Worm (Caenorhabditis elegans) whole organism, L3 larva: Measurements from ENCODE around the gene asp-16.

Experiments used
- ZK546.5 ChIP-seq: sonication (generic microtip); optimal IDR thresholded peaks from 2 replicates; lab custom pipeline; 2017; ENCODE audit warnings: missing biosample characterization, missing genetic modification characterization
- aly-2 ChIP-seq: fragments of 150-350 bp; optimal IDR thresholded peaks from 2 replicates; lab custom pipeline; 2014; ENCODE audit warnings: missing biosample characterization, missing genetic modification characterization
- ama-1 ChIP-seq: fragments of 150-350 bp; optimal IDR thresholded peaks from 2 replicates; lab custom pipeline; 2018
- ceh-28 ChIP-seq: fragments of 150-350 bp; optimal IDR thresholded peaks from 2 replicates; lab custom pipeline; 2014; ENCODE audit warnings: missing biosample characterization, missing genetic modification reagents, missing genetic modification characterization
- ceh-82 ChIP-seq: fragments of 150-350 bp; optimal IDR thresholded peaks from 2 replicates; lab custom pipeline; 2014; ENCODE audit warnings: missing biosample characterization, missing genetic modification characterization
- elt-1 ChIP-seq: fragments of 150-350 bp; optimal IDR thresholded peaks from 2 replicates; lab custom pipeline; 2014; ENCODE audit warnings: missing biosample characterization, missing genetic modification characterization
- elt-2 ChIP-seq: sonication (generic microtip); optimal IDR thresholded peaks from 2 replicates; lab custom pipeline; 2016; ENCODE audit warnings: missing genetic modification reagents, mild to moderate bottlenecking, missing genetic modification characterization, missing compliant biosample characterization
- fkh-2 ChIP-seq: fragments of 150-350 bp; optimal IDR thresholded peaks from 2 replicates; lab custom pipeline; 2014; ENCODE audit warnings: missing biosample characterization, missing genetic modification reagents, missing genetic modification characterization
- hmg-11 ChIP-seq: sonication (generic microtip); optimal IDR thresholded peaks from 2 replicates; lab custom pipeline; 2016; ENCODE audit warnings: missing genetic modification characterization, missing compliant biosample characterization
- jun-1 ChIP-seq: fragments of 150-350 bp; optimal IDR thresholded peaks from 2 replicates; lab custom pipeline; 2014; ENCODE audit warnings: missing biosample characterization, missing genetic modification reagents, missing genetic modification characterization
- lin-15B ChIP-seq: fragments of 150-350 bp; optimal IDR thresholded peaks from 2 replicates; lab custom pipeline; 2014; ENCODE audit warnings: missing biosample characterization, missing genetic modification characterization
- lin-39 ChIP-seq: fragments of 150-350 bp; optimal IDR thresholded peaks from 2 replicates; lab custom pipeline; 2018; ENCODE audit warnings: missing biosample characterization, missing genetic modification reagents, missing genetic modification characterization
- mdl-1 ChIP-seq: fragments of 150-350 bp; optimal IDR thresholded peaks from 2 replicates; lab custom pipeline; 2014; ENCODE audit warnings: missing biosample characterization, missing genetic modification characterization
- nfya-1 ChIP-seq: sonication (generic microtip); optimal IDR thresholded peaks from 2 replicates; lab custom pipeline; 2017; ENCODE audit warnings: missing genetic modification characterization, mild to moderate bottlenecking, missing compliant biosample characterization, antibody characterized with exemption, moderate library complexity; ENCODE audit not compliant: insufficient read depth
- nhr-12 ChIP-seq: fragments of 150-350 bp; optimal IDR thresholded peaks from 2 replicates; lab custom pipeline; 2014; ENCODE audit warnings: missing biosample characterization, missing genetic modification characterization
- nhr-28 ChIP-seq: fragments of 150-350 bp; optimal IDR thresholded peaks from 2 replicates; lab custom pipeline; 2014; ENCODE audit warnings: missing biosample characterization, missing genetic modification characterization
- nhr-67 ChIP-seq: fragments of 150-350 bp; optimal IDR thresholded peaks from 2 replicates; lab custom pipeline; 2014; ENCODE audit warnings: missing biosample characterization, missing genetic modification characterization
- nhr-77 ChIP-seq: fragments of 150-350 bp; optimal IDR thresholded peaks from 2 replicates; lab custom pipeline; 2014; ENCODE audit warnings: missing biosample characterization, missing genetic modification characterization
- pha-4 ChIP-seq: fragments of 150-350 bp; optimal IDR thresholded peaks from 2 replicates; lab custom pipeline; 2014; ENCODE audit warnings: missing biosample characterization, missing genetic modification reagents, missing genetic modification characterization
- pqm-1 ChIP-seq: fragments of 150-350 bp; optimal IDR thresholded peaks from 2 replicates; lab custom pipeline; 2017; ENCODE audit warnings: missing biosample characterization, missing genetic modification characterization, inconsistent platforms
- snpc-4 ChIP-seq: fragments of 150-350 bp; optimal IDR thresholded peaks from 2 replicates; lab custom pipeline; 2014; ENCODE audit warnings: missing biosample characterization, missing genetic modification characterization
- ztf-4 ChIP-seq: fragments of 150-350 bp; optimal IDR thresholded peaks from 2 replicates; lab custom pipeline; 2014; ENCODE audit warnings: missing biosample characterization, missing genetic modification characterization

The asp-16 gene

DNA sequence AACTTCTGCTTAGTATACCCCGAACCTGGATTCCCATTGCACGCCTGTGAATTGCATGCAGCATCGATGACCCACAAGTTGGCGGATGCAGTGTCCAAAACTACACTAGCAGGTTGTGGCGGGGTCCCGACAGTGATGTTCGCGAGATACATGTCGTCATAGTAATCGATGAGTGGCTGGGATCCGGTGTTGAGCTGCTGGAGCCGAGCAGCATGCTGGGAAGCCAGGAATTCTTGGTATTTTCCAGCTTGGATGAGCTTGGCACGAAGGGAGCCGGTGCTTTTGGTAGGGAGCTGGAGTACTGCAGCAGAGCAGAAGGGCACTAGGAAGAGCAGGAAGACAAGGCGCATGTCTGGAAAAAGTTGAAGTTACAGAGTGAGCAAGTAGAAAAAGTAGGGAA is at the start of gene asp-16:
asp-16 (minus strand) TSS at position 350 of the 400 bp plus-strand sequence.
- TF ChIP-seq nhr-67 = no peak
- no peak for TF ChIP-seq aly-2 (tag; lab: Kevin White, UChicago)
- TF ChIP-seq fkh-2 (tag; lab: Kevin White, UChicago) = no peak
- TF ChIP-seq ceh-28 (tag; lab: Kevin White, UChicago) = no peak
- no peak for TF ChIP-seq nfya-1 (tag; lab: Kevin White, UChicago)
- TF ChIP-seq elt-1 (tag; lab: Kevin White, UChicago) = no peak
- TF ChIP-seq hmg-11 = no peak

DNA sequence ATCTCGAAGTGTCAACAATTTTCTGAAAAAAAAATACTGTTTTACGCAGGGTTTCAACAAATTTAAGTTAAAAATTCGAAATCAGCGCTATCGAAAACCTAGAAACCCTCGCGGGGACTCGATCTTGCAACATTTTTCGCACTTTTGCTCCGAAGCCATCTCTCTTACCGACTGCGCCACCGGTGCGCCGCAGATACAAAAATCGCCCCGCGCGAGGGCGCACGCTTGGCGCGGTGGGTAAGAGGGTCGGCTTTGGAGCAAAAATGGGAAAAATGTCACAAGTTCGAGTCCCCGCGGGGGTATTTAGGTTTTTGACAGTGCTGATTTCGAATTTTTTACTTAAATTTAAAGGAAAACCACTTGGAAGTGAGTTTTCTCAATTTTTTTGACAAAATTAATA is 48.5 kb upstream of the asp-16 start:
- TF ChIP-seq ama-1 (lab: Kevin White, UChicago) = no peak
- TF ChIP-seq ZK546.5 (tag; lab: Kevin White, UChicago) = no peak
- no peak for TF ChIP-seq nhr-28 (tag; lab: Kevin White, UChicago)
- TF ChIP-seq pqm-1 (tag; lab: Kevin White, UChicago) = no peak

DNA sequence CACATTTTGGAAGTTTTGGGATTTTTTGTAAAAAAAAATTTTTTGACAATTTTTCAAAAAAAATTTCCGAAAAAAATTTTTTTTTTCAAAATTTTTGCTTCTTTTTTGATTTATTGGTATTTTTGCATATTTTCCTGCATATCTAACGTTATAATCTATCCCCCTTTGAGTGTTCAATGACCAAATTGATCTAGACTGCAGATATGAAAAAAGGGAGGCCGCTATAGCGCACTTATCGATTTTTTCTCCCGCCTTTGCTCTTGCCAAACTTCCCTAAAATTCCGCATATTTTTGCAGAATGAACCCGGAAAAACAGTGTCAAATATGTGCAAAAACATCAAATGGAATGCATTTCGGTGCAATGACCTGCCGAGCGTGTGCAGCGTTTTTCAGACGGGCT is 45.0 kb upstream of the asp-16 start, which contains the start of gene nhr-145:
nhr-145 (plus strand) TSS at position 298 of the 400 bp plus-strand sequence.
- peak; percentile 3 for TF ChIP-seq ceh-28 (tag; lab: Kevin White, UChicago)
- no peak for TF ChIP-seq ceh-82
- TF ChIP-seq elt-1 (tag; lab: Kevin White, UChicago) = peak; percentile 49
- TF ChIP-seq nhr-12 = no peak

DNA sequence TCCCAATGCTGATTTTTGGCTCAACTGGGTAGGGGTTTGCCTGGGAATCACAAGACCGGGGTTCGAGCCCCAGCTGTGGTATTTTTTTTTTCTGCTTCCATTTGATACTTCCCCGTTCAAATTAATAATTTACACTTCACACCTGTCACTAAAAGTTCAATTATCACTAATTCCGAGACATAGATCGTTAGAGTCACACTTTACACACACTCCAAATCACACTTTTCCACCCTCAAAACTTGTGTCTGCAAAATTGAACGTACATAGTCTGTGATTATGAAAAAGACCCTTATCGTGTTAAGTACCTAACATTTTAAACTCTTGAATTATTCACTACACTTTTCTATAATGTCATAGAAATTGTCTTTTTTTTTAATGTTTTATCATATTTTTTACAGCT is 41.4 kb upstream of the asp-16 start:
- TF ChIP-seq elt-2 (tag; lab: Kevin White, UChicago) (peak; percentile 39), mdl-1 (tag; lab: Kevin White, UChicago) (no peak), pqm-1 (tag; lab: Kevin White, UChicago) (peak; percentile 7), lin-39 (no peak)
- TF ChIP-seq, all 47 proteins: peak for 2

DNA sequence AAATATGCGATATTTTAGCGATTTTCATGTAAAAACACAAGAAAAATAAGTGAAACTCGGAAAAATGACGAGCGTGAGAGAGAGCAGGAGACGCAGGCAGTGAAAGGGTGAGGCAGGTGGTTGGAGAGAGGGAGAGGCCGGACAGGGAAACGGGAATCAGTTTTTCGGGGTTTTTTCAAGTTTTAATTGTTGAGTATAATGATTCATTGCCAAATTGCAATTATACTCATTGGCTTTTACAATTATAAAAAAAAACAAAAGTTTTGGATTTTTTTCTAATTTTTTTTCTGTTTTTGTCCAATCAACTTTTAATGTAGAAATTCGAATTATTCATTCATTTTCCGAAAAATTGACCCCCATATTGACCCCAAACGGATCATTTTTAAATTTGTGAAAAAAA is 40.1 kb upstream of the asp-16 start, which contains the start of gene nhr-95:
nhr-95 (minus strand) TSS at position 101 of the 400 bp plus-strand sequence.
- TF ChIP-seq hmg-11 (peak; percentile 6), elt-2 (tag; lab: Kevin White, UChicago) (no peak), ceh-82 (no peak)

DNA sequence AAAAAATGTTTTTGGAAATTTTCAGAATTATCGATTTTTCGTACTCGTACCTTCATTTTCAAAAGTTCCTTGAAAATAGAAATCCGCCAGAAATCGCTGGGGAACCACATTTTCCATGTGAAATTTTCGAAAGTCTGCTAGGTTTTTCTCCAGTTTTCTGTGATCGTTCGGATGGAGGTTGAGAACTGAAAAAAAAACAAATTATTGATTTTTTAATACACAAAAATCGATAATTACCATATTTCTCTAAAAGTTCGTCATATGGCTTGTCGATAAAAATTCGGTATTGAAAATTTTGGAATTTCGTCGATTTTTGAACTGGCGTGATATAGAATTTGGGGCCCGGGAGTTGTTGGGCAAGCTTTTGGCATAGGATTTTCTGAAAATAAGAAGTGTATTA is 34.4 kb upstream of the asp-16 start:
- TF ChIP-seq snpc-4 (tag; lab: Kevin White, UChicago) (no peak), ceh-28 (tag; lab: Kevin White, UChicago) (peak; percentile 69), ztf-4 (tag; lab: Kevin White, UChicago) (no peak), nhr-77 (tag; lab: Kevin White, UChicago) (no peak), nhr-67 (no peak)

DNA sequence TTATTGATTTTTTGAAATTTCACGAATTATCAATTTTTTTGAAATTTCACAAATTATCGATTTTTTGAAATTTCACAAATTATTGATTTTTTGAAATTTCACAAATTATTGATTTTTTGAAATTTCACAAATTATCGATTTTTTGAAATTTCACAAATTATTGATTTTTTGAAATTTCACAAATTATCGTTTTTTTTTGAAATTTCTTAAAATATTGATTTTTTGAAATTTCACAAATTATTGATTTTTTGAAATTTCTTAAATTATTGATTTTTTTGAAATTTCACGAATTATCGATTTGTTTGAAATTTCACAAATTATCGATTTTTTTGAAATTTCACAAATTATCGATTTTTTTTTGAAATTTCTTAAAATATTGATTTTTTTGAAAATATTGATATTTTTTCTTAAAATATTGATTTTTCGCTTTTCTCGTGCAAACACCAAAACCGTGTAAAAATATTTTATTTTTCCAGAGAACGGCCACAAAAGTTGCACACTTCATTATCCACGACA is 33.8 kb upstream of the asp-16 start:
- peak; percentile 85 for TF ChIP-seq ceh-28 (tag; lab: Kevin White, UChicago)

DNA sequence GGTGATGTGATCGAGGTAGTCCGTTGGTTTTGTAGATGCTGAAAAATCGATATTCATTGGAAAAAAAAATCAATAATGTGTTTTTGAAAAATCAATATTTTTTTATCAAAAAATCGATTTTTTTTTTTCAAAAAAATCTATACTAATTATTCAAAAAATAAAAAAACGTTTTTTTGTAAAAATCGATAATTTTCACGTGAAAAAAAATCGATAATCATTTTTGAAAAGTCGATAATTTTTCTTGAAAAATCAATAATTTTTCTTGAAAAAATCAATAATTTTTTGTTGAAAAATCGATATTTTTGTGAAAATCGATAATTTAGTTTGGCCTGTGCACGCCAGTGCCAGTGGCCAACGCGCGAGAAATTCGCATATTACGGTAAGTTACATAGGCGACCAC is 30.8 kb upstream of the asp-16 start:
- TF ChIP-seq ceh-28 (tag; lab: Kevin White, UChicago) = peak; percentile 85
- no peak for TF ChIP-seq pqm-1 (tag; lab: Kevin White, UChicago)

DNA sequence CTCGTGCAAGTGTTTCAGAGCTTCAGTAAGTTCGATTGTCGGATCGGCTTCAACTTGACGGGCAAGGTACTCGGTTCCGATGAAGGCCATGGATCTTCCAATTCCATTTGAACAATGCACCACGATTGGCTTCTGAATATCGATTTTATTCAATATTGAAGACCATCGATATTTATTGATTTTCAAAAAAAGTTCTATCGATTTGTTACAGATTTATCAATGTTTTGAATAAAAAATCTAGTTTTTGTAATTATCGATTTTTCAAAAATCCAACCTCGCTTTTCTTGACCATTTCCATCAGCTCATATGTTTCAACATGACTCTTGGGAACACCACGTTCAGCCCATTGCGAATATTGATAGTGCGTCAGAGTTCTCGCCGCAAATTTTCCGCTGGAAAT is 26.5 kb upstream of the asp-16 start:
- TF ChIP-seq ceh-28 (tag; lab: Kevin White, UChicago) = peak; percentile 55
- TF ChIP-seq snpc-4 (tag; lab: Kevin White, UChicago) = no peak
- TF ChIP-seq, all 47 proteins: peak for 1

DNA sequence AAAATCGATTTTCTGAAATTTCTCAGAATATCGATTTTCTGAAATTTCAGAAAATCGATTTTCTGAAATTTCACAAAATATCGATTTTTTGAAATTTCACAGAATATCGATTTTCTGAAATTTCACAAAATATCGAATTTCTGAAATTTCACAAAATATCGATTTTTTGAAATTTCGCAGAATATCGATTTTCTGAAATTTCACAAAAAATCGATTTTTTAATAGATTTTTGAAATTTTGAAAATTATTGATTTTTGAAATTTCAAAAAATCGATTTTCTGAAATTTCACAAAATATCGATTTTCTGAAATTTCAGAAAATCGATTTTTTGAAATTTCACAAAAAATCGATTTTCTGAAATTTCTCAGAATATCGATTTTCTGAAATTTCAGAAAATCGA is 23.5 kb upstream of the asp-16 start:
- TF ChIP-seq ceh-28 (tag; lab: Kevin White, UChicago) = peak; percentile 64

DNA sequence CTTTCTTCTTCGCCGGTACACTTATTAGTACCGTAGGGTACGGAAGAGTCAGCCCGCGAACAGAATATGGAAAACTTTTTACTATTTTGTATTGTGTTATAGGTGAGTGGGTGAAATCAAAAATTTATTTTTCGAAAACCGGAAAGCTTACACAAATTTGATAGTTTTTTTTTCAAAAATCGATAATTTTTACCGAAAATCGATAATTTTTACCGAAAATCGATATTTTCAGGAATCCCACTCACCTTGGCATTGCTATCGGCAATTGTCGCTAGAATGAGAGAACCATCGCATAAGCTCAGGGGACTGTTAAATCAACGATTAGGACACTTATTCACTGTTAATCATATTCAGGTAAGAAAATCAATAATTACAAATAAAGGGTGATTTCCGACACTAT is 20.9 kb upstream of the asp-16 start:
- TF ChIP-seq lin-15B (tag; lab: Kevin White, UChicago) (no peak), jun-1 (no peak), ZK546.5 (tag; lab: Kevin White, UChicago) (no peak), ceh-28 (tag; lab: Kevin White, UChicago) (peak; percentile 72), pha-4 (no peak), snpc-4 (tag; lab: Kevin White, UChicago) (no peak)
- TF ChIP-seq, all 47 proteins: peak for 1
